Fruit fly (Drosophila melanogaster): ENCODE data around the gene eg.

eg gene

DNA sequence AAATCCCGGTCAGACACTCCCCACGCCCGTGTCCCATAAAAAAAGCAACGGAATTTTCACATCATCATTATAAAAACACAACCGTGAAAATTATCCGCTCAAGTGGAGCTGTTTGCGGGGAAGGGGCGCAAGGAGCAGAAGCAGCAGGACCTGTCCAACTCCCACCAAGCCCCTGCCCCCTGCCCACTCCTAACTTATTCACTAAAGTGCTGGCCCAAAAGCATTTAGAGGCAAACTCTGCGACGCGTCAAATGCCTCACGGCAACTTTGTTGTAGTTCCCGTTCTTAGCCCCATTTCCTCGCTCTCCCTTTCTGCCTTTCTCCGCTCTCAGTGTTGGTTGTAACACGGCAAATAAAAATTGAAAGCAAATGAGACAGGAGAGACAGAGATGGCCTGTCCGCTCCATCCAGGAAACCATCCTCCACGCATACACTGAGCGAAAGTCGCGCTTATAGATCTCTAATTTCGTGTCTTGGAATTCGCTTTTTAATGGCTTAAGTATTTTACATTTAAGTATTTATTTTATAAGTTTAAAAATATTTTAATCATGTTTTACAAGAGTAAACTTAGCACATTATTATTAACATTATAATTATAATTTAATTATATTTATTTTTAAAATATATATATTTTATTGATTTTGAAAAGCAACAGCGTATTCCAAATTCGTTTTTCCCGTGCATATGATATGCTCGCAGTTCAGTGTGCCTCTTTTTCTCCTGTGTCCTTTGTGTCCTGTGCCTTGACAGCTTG, 51.0 kb downstream of the eg start (continued):
- no peak for TF ChIP-seq CG9609 (GFP tag; optimal IDR thresholded peaks at IDR 0.05)
- peak; percentile 57 for TF ChIP-seq row (GFP tag; IDR thresholded peaks at IDR 0.05)
- TF ChIP-seq D19B (GFP tag; optimal IDR thresholded peaks at IDR 0.05): no peak
- no peak for TF ChIP-seq B-H2 (GFP tag; optimal IDR thresholded peaks at IDR 0.05)
- TF ChIP-seq dati (GFP tag; IDR thresholded peaks at IDR 0.05): no peak
- TF ChIP-seq CG15269 (tag; optimal IDR thresholded peaks at IDR 0.05): peak; percentile 57
- TF ChIP-seq tgo (GFP tag; IDR thresholded peaks at IDR 0.05): no peak; the same call in 2 of the 3 replicates
- no peak for TF ChIP-seq CG3163 (GFP tag; optimal IDR thresholded peaks at IDR 0.05)
- no peak for TF ChIP-seq Doc3 (GFP tag; IDR thresholded peaks at IDR 0.05; ENCODE audit: partially characterized antibody)
- TF ChIP-seq gcm2 (GFP tag; optimal IDR thresholded peaks at IDR 0.05): no peak
- TF ChIP-seq CG1832 (GFP tag; optimal IDR thresholded peaks at IDR 0.05): no peak
- TF ChIP-seq Optix (GFP tag; IDR thresholded peaks at IDR 0.05): no peak
- no peak; the same call in 1 of the 2 replicates for TF ChIP-seq esg (GFP tag; conservative IDR thresholded peaks at IDR 0.05)
- TF ChIP-seq aop (GFP tag; IDR thresholded peaks at IDR 0.05): no peak
- no peak for TF ChIP-seq nerfin-1 (tag; optimal IDR thresholded peaks at IDR 0.05)
- TF ChIP-seq lola (GFP tag; optimal IDR thresholded peaks at IDR 0.05): no peak
- no peak for TF ChIP-seq repo (GFP tag; optimal IDR thresholded peaks at IDR 0.05)
- TF ChIP-seq CG15601 (tag; optimal IDR thresholded peaks at IDR 0.05): peak; percentile 12
- TF ChIP-seq CG4820 (GFP tag; optimal IDR thresholded peaks at IDR 0.05): no peak
- TF ChIP-seq grn (GFP tag; optimal IDR thresholded peaks at IDR 0.05): no peak
- no peak for TF ChIP-seq HLHmδ (GFP tag; optimal IDR thresholded peaks at IDR 0.05)
- no peak for TF ChIP-seq fd64A (GFP tag; optimal IDR thresholded peaks at IDR 0.05)
- no peak for TF ChIP-seq pho (GFP tag; optimal IDR thresholded peaks at IDR 0.05)
- TF ChIP-seq slbo (GFP tag; IDR thresholded peaks at IDR 0.05): peak; percentile 43; the same call in 1 of the 2 replicates
- no peak for TF ChIP-seq CG5180 (GFP tag; optimal IDR thresholded peaks at IDR 0.05)
- no peak for TF ChIP-seq CG17186 (GFP tag; optimal IDR thresholded peaks at IDR 0.05)
- TF ChIP-seq Dp (GFP tag; optimal IDR thresholded peaks at IDR 0.05): no peak
- no peak for TF ChIP-seq CG2712 (tag; optimal IDR thresholded peaks at IDR 0.05)
- TF ChIP-seq CG10147 (GFP tag; optimal IDR thresholded peaks at IDR 0.05): peak; percentile 57
- no peak for TF ChIP-seq run (tag; optimal IDR thresholded peaks at IDR 0.05)
- TF ChIP-seq CG2678 (tag; optimal IDR thresholded peaks at IDR 0.05): peak; percentile 76
- TF ChIP-seq ato (GFP tag; IDR thresholded peaks at IDR 0.05; ENCODE audit: partially characterized antibody): no peak
- TF ChIP-seq E2f1 (GFP tag; IDR thresholded peaks at IDR 0.05): no peak
- TF ChIP-seq sd (tag; optimal IDR thresholded peaks at IDR 0.05): no peak
- TF ChIP-seq Meics (GFP tag; optimal IDR thresholded peaks at IDR 0.05): peak; percentile 70
- TF ChIP-seq dimm (GFP tag; IDR thresholded peaks at IDR 0.05): no peak
- TF ChIP-seq Fer2 (tag; optimal IDR thresholded peaks at IDR 0.05): no peak
- peak; percentile 55 for TF ChIP-seq CG9727 (GFP tag; optimal IDR thresholded peaks at IDR 0.05)
- TF ChIP-seq CG4707 (GFP tag; optimal IDR thresholded peaks at IDR 0.05): no peak
- TF ChIP-seq wdn (GFP tag; IDR thresholded peaks at IDR 0.05): no peak
- no peak for TF ChIP-seq trem (tag; optimal IDR thresholded peaks at IDR 0.05)
- TF ChIP-seq vnd (GFP tag; IDR thresholded peaks at IDR 0.05; ENCODE audit: partially characterized antibody): no peak
- TF ChIP-seq odd (GFP tag; optimal IDR thresholded peaks at IDR 0.05): peak; percentile 27
- no peak for TF ChIP-seq Nf-YA (GFP tag; IDR thresholded peaks at IDR 0.05)
- peak; percentile 47 for TF ChIP-seq Hr3 (GFP tag; optimal IDR thresholded peaks at IDR 0.05)
- TF ChIP-seq CG10565 (GFP tag; optimal IDR thresholded peaks at IDR 0.05): no peak
- TF ChIP-seq Fer3 (tag; optimal IDR thresholded peaks at IDR 0.05): peak; percentile 22
- no peak for TF ChIP-seq unc-4 (GFP tag; IDR thresholded peaks at IDR 0.05; ENCODE audit: partially characterized antibody)
- no peak for TF ChIP-seq gt (GFP tag; IDR thresholded peaks at IDR 0.05)

All from whole organism, embryonic.